Worm (Caenorhabditis elegans) whole organism, late embryonic: ENCODE data around the gene Y102A5C.2.
A peak's percentile ranks its signal among the peaks of the same experiment; 100 is the strongest.

ENCODE experiments used
- C08G9.2 ChIP-seq: sonication (generic microtip); optimal IDR thresholded peaks from 2 replicates; lab custom pipeline; 2016; ENCODE audit warnings: mild to moderate bottlenecking, missing genetic modification characterization, moderate library complexity, missing compliant biosample characterization
- C38D4.7 ChIP-seq: fragments of 200-800 bp; sonication (Bioruptor generic); optimal IDR thresholded peaks from 2 replicates; lab custom pipeline; 2018; ENCODE audit warnings: mild to moderate bottlenecking, missing genetic modification characterization, moderate library complexity, missing compliant biosample characterization
- F13H6.1 ChIP-seq: sonication (generic microtip); optimal IDR thresholded peaks from 2 replicates; lab custom pipeline; 2016; ENCODE audit warnings: missing genetic modification characterization, missing compliant biosample characterization
- K02D7.2 ChIP-seq: sonication (generic microtip); optimal IDR thresholded peaks from 2 replicates; lab custom pipeline; 2017; ENCODE audit warnings: mild to moderate bottlenecking, missing genetic modification characterization, missing compliant biosample characterization
- K09A11.1 ChIP-seq: sonication (generic microtip); optimal IDR thresholded peaks from 2 replicates; lab custom pipeline; 2017; ENCODE audit warnings: antibody characterized with exemption, mild to moderate bottlenecking, missing genetic modification characterization, missing compliant biosample characterization; ENCODE audit not compliant: insufficient read depth
- T23F11.4 ChIP-seq: fragments of 200-800 bp; sonication (Bioruptor generic); optimal IDR thresholded peaks from 2 replicates; lab custom pipeline; 2018; ENCODE audit warnings: mild to moderate bottlenecking, missing genetic modification characterization, missing compliant biosample characterization
- Y22D7AL.16 ChIP-seq: sonication (generic microtip); optimal IDR thresholded peaks from 2 replicates; lab custom pipeline; 2016; ENCODE audit warnings: missing genetic modification characterization, missing compliant biosample characterization
- ahr-1 ChIP-seq: sonication (generic microtip); optimal IDR thresholded peaks from 2 replicates; lab custom pipeline; 2016; ENCODE audit warnings: missing genetic modification characterization, missing compliant biosample characterization
- ama-1 ChIP-seq: fragments of 150-350 bp; optimal IDR thresholded peaks from 2 replicates; lab custom pipeline; 2014
- ceh-14 ChIP-seq: sonication (generic microtip); optimal IDR thresholded peaks from 2 replicates; lab custom pipeline; 2016; ENCODE audit warnings: missing genotype, missing genetic modification characterization, missing compliant biosample characterization
- ceh-2 ChIP-seq: sonication (generic microtip); optimal IDR thresholded peaks from 2 replicates; lab custom pipeline; 2016; ENCODE audit warnings: missing genotype, missing genetic modification characterization, missing compliant biosample characterization
- ceh-24 ChIP-seq: sonication (generic microtip); optimal IDR thresholded peaks from 2 replicates; lab custom pipeline; 2016; ENCODE audit warnings: mild to moderate bottlenecking, missing genetic modification characterization, missing compliant biosample characterization
- ceh-34 ChIP-seq: sonication (generic microtip); optimal IDR thresholded peaks from 2 replicates; lab custom pipeline; 2016; ENCODE audit warnings: mild to moderate bottlenecking, missing genetic modification characterization, missing compliant biosample characterization
- ceh-45 ChIP-seq: fragments of 200-800 bp; sonication (Bioruptor generic); IDR thresholded peaks from 2 replicates; pipeline ENCODE4 v1.3.6; 2022; ENCODE audit warnings: missing genetic modification reagents, missing genetic modification characterization, missing compliant biosample characterization
- ceh-48 ChIP-seq: sonication (generic microtip); optimal IDR thresholded peaks from 2 replicates; lab custom pipeline; 2016; ENCODE audit warnings: missing genetic modification characterization, inconsistent platforms, missing compliant biosample characterization
- ceh-6 ChIP-seq: fragments of 200-800 bp; sonication (Bioruptor generic); optimal IDR thresholded peaks from 2 replicates; lab custom pipeline; 2018; ENCODE audit warnings: mild to moderate bottlenecking, missing genetic modification characterization, missing compliant biosample characterization
- ceh-9 ChIP-seq: sonication (generic microtip); optimal IDR thresholded peaks from 2 replicates; lab custom pipeline; 2016; ENCODE audit warnings: mild to moderate bottlenecking, missing genetic modification characterization, inconsistent platforms, missing compliant biosample characterization
- dmd-4 ChIP-seq: sonication (generic microtip); optimal IDR thresholded peaks from 2 replicates; lab custom pipeline; 2016; ENCODE audit warnings: borderline replicate concordance, missing genetic modification characterization, missing compliant biosample characterization
- elt-2 ChIP-seq: sonication (generic microtip); optimal IDR thresholded peaks from 2 replicates; lab custom pipeline; 2016; ENCODE audit warnings: missing genetic modification reagents, missing genetic modification characterization, missing compliant biosample characterization
- elt-4 ChIP-seq: sonication (generic microtip); optimal IDR thresholded peaks from 2 replicates; lab custom pipeline; 2016; ENCODE audit warnings: missing genetic modification characterization, missing compliant biosample characterization
- ets-4 ChIP-seq: sonication (generic microtip); optimal IDR thresholded peaks from 2 replicates; lab custom pipeline; 2016; ENCODE audit warnings: missing genetic modification characterization, missing compliant biosample characterization
- fax-1 ChIP-seq: sonication (generic microtip); optimal IDR thresholded peaks from 2 replicates; lab custom pipeline; 2016; ENCODE audit warnings: missing genotype, missing genetic modification characterization, missing compliant biosample characterization
- fkh-10 ChIP-seq: fragments of 150-350 bp; optimal IDR thresholded peaks from 2 replicates; lab custom pipeline; 2014; ENCODE audit warnings: missing biosample characterization, missing genetic modification reagents, missing genetic modification characterization
- fkh-6 ChIP-seq: sonication (generic microtip); optimal IDR thresholded peaks from 2 replicates; lab custom pipeline; 2016; ENCODE audit warnings: missing genetic modification characterization, missing compliant biosample characterization
- gmeb-2 ChIP-seq: sonication (generic microtip); optimal IDR thresholded peaks from 2 replicates; lab custom pipeline; 2016; ENCODE audit warnings: missing genetic modification characterization, inconsistent platforms, missing compliant biosample characterization
- hlh-13 ChIP-seq: fragments of 200-800 bp; sonication (Bioruptor generic); optimal IDR thresholded peaks from 2 replicates; lab custom pipeline; 2018; ENCODE audit warnings: mild to moderate bottlenecking, missing genetic modification characterization, missing compliant biosample characterization
- hlh-30 ChIP-seq: sonication (generic microtip); optimal IDR thresholded peaks from 2 replicates; lab custom pipeline; 2017; ENCODE audit warnings: antibody characterized with exemption, missing genetic modification characterization, missing compliant biosample characterization; ENCODE audit not compliant: insufficient read depth
- hlh-8 ChIP-seq: sonication (generic microtip); optimal IDR thresholded peaks from 2 replicates; lab custom pipeline; 2016; ENCODE audit warnings: missing genotype, missing genetic modification characterization, missing compliant biosample characterization
- lim-6 ChIP-seq: sonication (generic microtip); optimal IDR thresholded peaks from 2 replicates; lab custom pipeline; 2016; ENCODE audit warnings: missing genetic modification characterization, missing compliant biosample characterization
- madf-2 ChIP-seq: sonication (generic microtip); optimal IDR thresholded peaks from 2 replicates; lab custom pipeline; 2017; ENCODE audit warnings: missing genetic modification characterization, missing compliant biosample characterization
- odd-2 ChIP-seq: sonication (generic microtip); optimal IDR thresholded peaks from 2 replicates; lab custom pipeline; 2017; ENCODE audit warnings: antibody characterized with exemption, mild to moderate bottlenecking, missing genetic modification characterization, missing compliant biosample characterization
- pag-3 ChIP-seq: sonication (generic microtip); optimal IDR thresholded peaks from 2 replicates; lab custom pipeline; 2016; ENCODE audit warnings: missing compliant biosample characterization, missing genetic modification characterization, borderline replicate concordance
- pat-9 ChIP-seq: fragments of 200-800 bp; sonication (Bioruptor generic); optimal IDR thresholded peaks from 2 replicates; lab custom pipeline; 2018; ENCODE audit warnings: mild to moderate bottlenecking, missing genetic modification characterization, moderate library complexity, missing compliant biosample characterization
- pax-1 ChIP-seq: fragments of 150-350 bp; optimal IDR thresholded peaks from 2 replicates; lab custom pipeline; 2014; ENCODE audit warnings: missing biosample characterization, missing genetic modification characterization
- pha-4 ChIP-seq: fragments of 150-350 bp; optimal IDR thresholded peaks from 2 replicates; lab custom pipeline; 2018; ENCODE audit warnings: missing biosample characterization, missing genetic modification reagents, missing genetic modification characterization
- pros-1 ChIP-seq: fragments of 150-350 bp; optimal IDR thresholded peaks from 2 replicates; lab custom pipeline; 2014; ENCODE audit warnings: missing biosample characterization, missing genetic modification reagents, missing genetic modification characterization
- ref-2 ChIP-seq: sonication (generic microtip); optimal IDR thresholded peaks from 2 replicates; lab custom pipeline; 2016; ENCODE audit warnings: missing genetic modification characterization, missing compliant biosample characterization
- sox-4 ChIP-seq: sonication (generic microtip); optimal IDR thresholded peaks from 2 replicates; lab custom pipeline; 2017; ENCODE audit warnings: mild to moderate bottlenecking, missing genetic modification characterization, inconsistent platforms, missing compliant biosample characterization
- unc-3 ChIP-seq, 2 experiments: fragments of 200-800 bp in 1 of 2; sonication (Bioruptor generic) in 1 of 2; sonication (generic microtip) in 1 of 2; conservative IDR thresholded peaks in 1 of 2; optimal IDR thresholded peaks in 1 of 2; 2 replicates each; pipeline versions ENCODE4 v1.3.6 to Lab custom; 2016 to 2022; ENCODE audit warnings: missing compliant biosample characterization in 2 of 2, missing genetic modification characterization in 2 of 2, missing genetic modification reagents in 1 of 2
- unc-42 ChIP-seq: sonication (generic microtip); optimal IDR thresholded peaks from 2 replicates; lab custom pipeline; 2016; ENCODE audit warnings: missing genotype, missing genetic modification characterization, missing compliant biosample characterization
- unc-55 ChIP-seq: sonication (generic microtip); optimal IDR thresholded peaks from 2 replicates; lab custom pipeline; 2017; ENCODE audit warnings: missing biosample characterization, missing genetic modification reagents, missing genetic modification characterization
- unc-86 ChIP-seq: sonication (generic microtip); optimal IDR thresholded peaks from 2 replicates; lab custom pipeline; 2016; ENCODE audit warnings: missing genetic modification characterization, missing compliant biosample characterization

Gene Y102A5C.2

DNA sequence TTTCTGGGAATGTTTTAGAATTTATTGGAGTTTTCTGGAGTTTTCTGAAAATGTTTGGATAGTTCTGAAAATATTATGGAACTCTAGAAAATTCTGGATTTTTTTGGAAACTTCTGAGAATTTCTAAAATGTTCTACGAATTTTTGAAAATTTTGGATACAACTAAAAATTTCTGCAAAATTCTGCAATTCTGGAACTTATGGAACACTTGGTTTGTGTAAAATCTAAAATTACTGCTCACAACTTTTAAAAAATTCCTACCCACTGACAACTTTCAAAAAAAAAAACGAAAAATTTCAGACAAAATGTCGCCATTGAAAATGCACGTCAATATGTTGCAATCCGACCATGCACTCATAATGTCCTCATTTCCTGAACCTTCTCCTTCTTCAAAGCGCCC is 13.9 kb upstream of the Y102A5C.2 start, which contains the start of gene nhr-262:
Gene nhr-262 (plus strand): TSS at position 301 of the 400 bp plus-strand sequence.
- TF ChIP-seq C38D4.7 (GFP tag; lab: Kevin White, UChicago): no peak
- no peak for TF ChIP-seq pag-3 (tag; lab: Kevin White, UChicago)
- no peak for TF ChIP-seq pat-9 (tag; lab: Kevin White, UChicago)
- no peak for TF ChIP-seq T23F11.4
- no peak for TF ChIP-seq unc-42 (tag; lab: Kevin White, UChicago)
- no peak for TF ChIP-seq ceh-6 (GFP tag; lab: Kevin White, UChicago)
- no peak for TF ChIP-seq ama-1
- TF ChIP-seq ceh-48 (tag; lab: Kevin White, UChicago): no peak
- no peak for TF ChIP-seq pros-1 (tag; lab: Kevin White, UChicago)
- no peak for TF ChIP-seq K02D7.2 (tag; lab: Kevin White, UChicago)
- no peak for TF ChIP-seq elt-4 (tag; lab: Kevin White, UChicago)
- no peak for TF ChIP-seq Y22D7AL.16 (tag; lab: Kevin White, UChicago)
- TF ChIP-seq fkh-6 (tag; lab: Kevin White, UChicago): no peak
- no peak for TF ChIP-seq hlh-8
- no peak for TF ChIP-seq ceh-9 (tag; lab: Kevin White, UChicago)
- no peak for TF ChIP-seq gmeb-2
- TF ChIP-seq dmd-4: no peak
- TF ChIP-seq unc-55 (GFP tag; lab: Kevin White, UChicago): no peak
- TF ChIP-seq, all 69 proteins: peak for 0

DNA sequence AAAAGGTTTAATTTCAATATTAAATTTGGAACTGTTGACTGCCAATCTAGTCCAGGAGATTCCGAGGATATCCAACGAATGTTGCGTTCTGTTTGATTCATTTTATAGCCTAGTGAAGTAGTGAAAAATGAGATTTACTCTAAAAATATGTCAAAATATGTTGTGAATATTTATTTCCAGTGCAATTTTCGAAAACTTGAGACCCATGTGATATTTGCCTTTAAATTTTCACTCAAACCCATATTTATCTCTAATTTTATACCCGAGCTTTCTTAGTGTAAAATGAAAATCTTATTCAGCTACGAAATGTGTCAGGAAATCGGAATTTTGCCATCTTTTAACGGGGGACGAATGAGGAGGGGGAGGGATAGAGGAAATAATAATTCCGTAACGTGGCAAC is 8.7 kb upstream of the Y102A5C.2 start, which contains the start of gene F09C6.16:
Gene F09C6.16 (minus strand): TSS at position 101 of the 400 bp plus-strand sequence.
- TF ChIP-seq Y22D7AL.16 (tag; lab: Kevin White, UChicago): no peak

ce11 chrV:16910864-16911263 is 7.7 kb upstream of the Y102A5C.2 start:
- TF ChIP-seq sox-4: no peak
- TF ChIP-seq ama-1: no peak
- no peak for TF ChIP-seq Y22D7AL.16 (tag; lab: Kevin White, UChicago)
- TF ChIP-seq ceh-2: no peak
- no peak for TF ChIP-seq pha-4 (tag; lab: Kevin White, UChicago)
- TF ChIP-seq hlh-30: no peak
- TF ChIP-seq odd-2 (tag; lab: Kevin White, UChicago): no peak
- TF ChIP-seq dmd-4: no peak
- no peak for TF ChIP-seq C08G9.2
- TF ChIP-seq ceh-14 (tag; lab: Kevin White, UChicago): no peak
- no peak for TF ChIP-seq K09A11.1 (tag; lab: Kevin White, UChicago)
- TF ChIP-seq, all 69 proteins: peak for 0

DNA sequence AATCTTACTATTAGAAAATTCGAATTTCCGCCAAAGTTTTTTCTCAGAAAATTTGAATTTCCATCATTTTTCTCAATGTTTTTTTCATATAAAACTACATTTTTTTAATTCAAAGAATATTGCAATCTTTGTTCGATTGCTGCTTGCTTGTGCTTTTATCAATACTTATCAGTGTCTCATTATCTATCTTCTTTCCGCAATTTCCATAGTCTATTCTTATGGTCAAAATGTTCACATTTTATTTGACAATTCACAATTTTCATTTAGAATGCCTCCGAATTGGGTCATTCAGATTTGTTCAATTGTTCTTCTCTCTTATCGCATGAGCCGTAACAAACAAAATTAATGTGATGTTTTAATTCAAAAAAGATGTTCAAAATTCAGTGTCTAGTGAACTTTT is 7.2 kb upstream of the Y102A5C.2 start:
- TF ChIP-seq ref-2 (tag; lab: Kevin White, UChicago) (no peak), elt-2 (tag; lab: Kevin White, UChicago) (peak; percentile 14), pax-1 (tag; lab: Kevin White, UChicago) (no peak)

DNA sequence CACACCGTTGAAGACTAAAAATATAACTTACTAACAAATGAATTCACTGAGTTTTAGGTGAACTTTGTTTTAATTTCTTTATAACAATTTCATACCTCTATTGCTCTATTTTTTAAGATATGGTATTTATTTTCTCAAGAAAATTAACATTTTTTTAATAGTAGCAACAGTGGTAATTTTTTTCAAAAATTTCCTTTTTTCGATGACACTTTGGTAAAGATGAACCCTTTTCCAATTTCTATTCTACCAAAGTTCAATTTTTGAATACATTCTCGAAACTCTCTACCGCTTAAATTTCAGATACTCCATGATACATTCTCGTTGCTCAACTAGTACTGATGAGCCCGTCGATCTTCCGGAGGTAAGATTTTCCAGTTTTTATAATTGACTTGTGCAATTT is 6.6 kb upstream of the Y102A5C.2 start, which contains the start of gene nhr-116:
Gene nhr-116 (plus strand): TSS at position 301 of the 400 bp plus-strand sequence.
- no peak for TF ChIP-seq hlh-30
- no peak for TF ChIP-seq ceh-45
- TF ChIP-seq unc-86 (tag; lab: Kevin White, UChicago): no peak
- no peak for TF ChIP-seq F13H6.1 (tag; lab: Kevin White, UChicago)
- TF ChIP-seq sox-4: no peak
- TF ChIP-seq fax-1 (tag; lab: Kevin White, UChicago): no peak
- TF ChIP-seq ceh-24 (tag; lab: Kevin White, UChicago): no peak
- TF ChIP-seq ets-4 (tag; lab: Kevin White, UChicago): no peak
- no peak for TF ChIP-seq madf-2 (tag; lab: Kevin White, UChicago)
- TF ChIP-seq elt-2 (tag; lab: Kevin White, UChicago): no peak
- TF ChIP-seq ama-1: no peak
- TF ChIP-seq pag-3 (tag; lab: Kevin White, UChicago): no peak
- TF ChIP-seq lim-6 (tag; lab: Kevin White, UChicago): no peak
- no peak for TF ChIP-seq fkh-6 (tag; lab: Kevin White, UChicago)
- no peak for TF ChIP-seq ceh-34 (tag; lab: Kevin White, UChicago)
- no peak for TF ChIP-seq fkh-10 (GFP tag; lab: Kevin White, UChicago)
- TF ChIP-seq unc-3 (GFP tag; conservative IDR thresholded peaks at IDR 0.05; lab: Robert Waterston, UW): no peak
- no peak for TF ChIP-seq unc-3 (tag; optimal IDR thresholded peaks at IDR 0.05; lab: Kevin White, UChicago)
- TF ChIP-seq hlh-13: no peak
- TF ChIP-seq ahr-1 (tag; lab: Kevin White, UChicago): no peak
